Worm (Caenorhabditis elegans): ENCODE results near the gene F21C10.18.

The F21C10.18 gene

ce11 chrV:9073322-9074038, 34.8 kb upstream of the F21C10.18 start, which contains the start of gene oac-50:
TSS of gene oac-50 (minus strand) at chrV:9073540.
- TF ChIP-seq ceh-13 (GFP tag; optimal IDR thresholded peaks at IDR 0.05) (no peak), flt-1 (GFP tag; IDR thresholded peaks at IDR 0.05) (no peak)

- TF ChIP-seq ama-1 (optimal IDR thresholded peaks at IDR 0.05) (no peak), pes-1 (GFP tag; IDR thresholded peaks at IDR 0.05) (no peak), ceh-13 (GFP tag; optimal IDR thresholded peaks at IDR 0.05) (no peak), hmg-4 (GFP tag; optimal IDR thresholded peaks at IDR 0.05) (no peak), tbx-11 (GFP tag; IDR thresholded peaks at IDR 0.05) (no peak), B0310.2 (tag; optimal IDR thresholded peaks at IDR 0.05) (no peak), flt-1 (GFP tag; IDR thresholded peaks at IDR 0.05) (no peak), F13C5.2 (tag; optimal IDR thresholded peaks at IDR 0.05) (no peak), hnd-1 (tag; optimal IDR thresholded peaks at IDR 0.05) (no peak), tbx-37 (GFP tag; conservative IDR thresholded peaks at IDR 0.05) (no peak), tra-4 (tag; optimal IDR thresholded peaks at IDR 0.05) (no peak), hmbx-1 (tag; optimal IDR thresholded peaks at IDR 0.05) (no peak), ceh-36 (tag; optimal IDR thresholded peaks at IDR 0.05) (no peak), scrt-1 (GFP tag; IDR thresholded peaks at IDR 0.05) (no peak), ets-7 (tag; optimal IDR thresholded peaks at IDR 0.05) (no peak), aly-1 (tag; optimal IDR thresholded peaks at IDR 0.05) (no peak), sea-1 (GFP tag; conservative IDR thresholded peaks at IDR 0.05) (no peak)
These were observed 33.9 kb upstream of the F21C10.18 start for ce11 chrV:9074360-9074834.

- TF ChIP-seq hnd-1 (tag; optimal IDR thresholded peaks at IDR 0.05) (no peak), ama-1 (optimal IDR thresholded peaks at IDR 0.05) (no peak), tra-4 (tag; optimal IDR thresholded peaks at IDR 0.05) (no peak), F13C5.2 (tag; optimal IDR thresholded peaks at IDR 0.05) (no peak), hmbx-1 (tag; optimal IDR thresholded peaks at IDR 0.05) (no peak), pes-1 (GFP tag; IDR thresholded peaks at IDR 0.05) (no peak), sea-1 (GFP tag; conservative IDR thresholded peaks at IDR 0.05) (no peak)
These were observed 32.5 kb upstream of the F21C10.18 start for ce11 chrV:9075827-9076226.

ce11 chrV:9076273-9076672, 32.0 kb upstream of the F21C10.18 start, which contains the start of gene T27E4.7:
TSS of gene T27E4.7 (minus strand) at chrV:9076322.
- TF ChIP-seq ets-7 (tag; optimal IDR thresholded peaks at IDR 0.05) (no peak), pes-1 (GFP tag; IDR thresholded peaks at IDR 0.05) (no peak), flt-1 (GFP tag; IDR thresholded peaks at IDR 0.05) (no peak), tbx-11 (GFP tag; IDR thresholded peaks at IDR 0.05) (no peak), B0310.2 (tag; optimal IDR thresholded peaks at IDR 0.05) (no peak), sea-1 (GFP tag; conservative IDR thresholded peaks at IDR 0.05) (no peak), F13C5.2 (tag; optimal IDR thresholded peaks at IDR 0.05) (no peak)

- TF ChIP-seq pes-1 (GFP tag; IDR thresholded peaks at IDR 0.05): no peak
- no peak for TF ChIP-seq flt-1 (GFP tag; IDR thresholded peaks at IDR 0.05)
- no peak for TF ChIP-seq tra-4 (tag; optimal IDR thresholded peaks at IDR 0.05)
- no peak for TF ChIP-seq ceh-13 (GFP tag; optimal IDR thresholded peaks at IDR 0.05)
- no peak for TF ChIP-seq tbx-37 (GFP tag; conservative IDR thresholded peaks at IDR 0.05)
- no peak for TF ChIP-seq hmg-4 (GFP tag; optimal IDR thresholded peaks at IDR 0.05)
- no peak for TF ChIP-seq aly-1 (tag; optimal IDR thresholded peaks at IDR 0.05)
- TF ChIP-seq B0310.2 (tag; optimal IDR thresholded peaks at IDR 0.05): no peak
- no peak for TF ChIP-seq scrt-1 (GFP tag; IDR thresholded peaks at IDR 0.05)
- TF ChIP-seq ceh-36 (tag; optimal IDR thresholded peaks at IDR 0.05): no peak
- TF ChIP-seq ets-7 (tag; optimal IDR thresholded peaks at IDR 0.05): no peak
- TF ChIP-seq F13C5.2 (tag; optimal IDR thresholded peaks at IDR 0.05): no peak
- no peak for TF ChIP-seq hmbx-1 (tag; optimal IDR thresholded peaks at IDR 0.05)
- TF ChIP-seq sea-1 (GFP tag; conservative IDR thresholded peaks at IDR 0.05): no peak
- TF ChIP-seq hnd-1 (tag; optimal IDR thresholded peaks at IDR 0.05): no peak
These were observed 30.2 kb upstream of the F21C10.18 start for ce11 chrV:9078067-9078581.

- TF ChIP-seq scrt-1 (GFP tag; IDR thresholded peaks at IDR 0.05) (no peak), ets-7 (tag; optimal IDR thresholded peaks at IDR 0.05) (no peak), flt-1 (GFP tag; IDR thresholded peaks at IDR 0.05) (no peak), hmg-4 (GFP tag; optimal IDR thresholded peaks at IDR 0.05) (no peak), pes-1 (GFP tag; IDR thresholded peaks at IDR 0.05) (no peak), hmbx-1 (tag; optimal IDR thresholded peaks at IDR 0.05) (no peak), B0310.2 (tag; optimal IDR thresholded peaks at IDR 0.05) (no peak), tra-4 (tag; optimal IDR thresholded peaks at IDR 0.05) (no peak), hnd-1 (tag; optimal IDR thresholded peaks at IDR 0.05) (no peak)
These were observed 29.3 kb upstream of the F21C10.18 start for ce11 chrV:9078815-9079525.

- TF ChIP-seq hmbx-1 (tag; optimal IDR thresholded peaks at IDR 0.05): no peak
- no peak for TF ChIP-seq ets-7 (tag; optimal IDR thresholded peaks at IDR 0.05)
- no peak for TF ChIP-seq B0310.2 (tag; optimal IDR thresholded peaks at IDR 0.05)
- no peak for TF ChIP-seq scrt-1 (GFP tag; IDR thresholded peaks at IDR 0.05)
- TF ChIP-seq ceh-13 (GFP tag; optimal IDR thresholded peaks at IDR 0.05): no peak
- no peak for TF ChIP-seq sea-1 (GFP tag; conservative IDR thresholded peaks at IDR 0.05)
- TF ChIP-seq F13C5.2 (tag; optimal IDR thresholded peaks at IDR 0.05): no peak
- TF ChIP-seq flt-1 (GFP tag; IDR thresholded peaks at IDR 0.05): no peak
- TF ChIP-seq hnd-1 (tag; optimal IDR thresholded peaks at IDR 0.05): no peak
These were observed 28.3 kb upstream of the F21C10.18 start for ce11 chrV:9079965-9080432.
